Worm (Caenorhabditis elegans) whole organism, L2 larva: Measurements from ENCODE around the gene D1022.3.

ENCODE experiments used
- crh-2 ChIP-seq: sonication (generic microtip); optimal IDR thresholded peaks from 2 replicates; lab custom pipeline; 2017; ENCODE audit warnings: missing biosample characterization, missing genetic modification characterization
- mbf-1 ChIP-seq: sonication (generic microtip); optimal IDR thresholded peaks from 2 replicates; lab custom pipeline; 2017; ENCODE audit warnings: missing biosample characterization, missing genetic modification characterization
- nhr-11 ChIP-seq: fragments of 150-350 bp; optimal IDR thresholded peaks from 2 replicates; lab custom pipeline; 2014; ENCODE audit warnings: missing biosample characterization, missing genetic modification characterization
- sem-4 ChIP-seq: fragments of 150-350 bp; optimal IDR thresholded peaks from 2 replicates; lab custom pipeline; 2014; ENCODE audit warnings: missing biosample characterization, missing genetic modification reagents, missing genetic modification characterization
- unc-62 ChIP-seq: fragments of 150-350 bp; optimal IDR thresholded peaks from 2 replicates; lab custom pipeline; 2014; ENCODE audit warnings: missing biosample characterization, missing genetic modification reagents, missing genetic modification characterization

ce11 chrII:7483009-7483408 is 26.9 kb upstream of the D1022.3 start, which contains the start of gene cah-2:
- TF ChIP-seq sem-4 = no peak
- no peak for TF ChIP-seq mbf-1
- TF ChIP-seq nhr-11 (tag; lab: Kevin White, UChicago) = no peak
- TF ChIP-seq crh-2 (tag; lab: Kevin White, UChicago) = no peak
- no peak for TF ChIP-seq unc-62 (GFP tag; lab: Kevin White, UChicago)
